Worm (Caenorhabditis elegans) whole organism, L1 larva: ENCODE data around the gene Y46G5A.22.

Source experiments
- C04F5.9 ChIP-seq: sonication (generic microtip); optimal IDR thresholded peaks from 2 replicates; lab custom pipeline; 2016; ENCODE audit warnings: missing genetic modification characterization, missing compliant biosample characterization
- C34B4.2 ChIP-seq: sonication (generic microtip); optimal IDR thresholded peaks from 2 replicates; lab custom pipeline; 2017; ENCODE audit warnings: mild to moderate bottlenecking, missing genetic modification characterization, missing compliant biosample characterization
- F16B12.6 ChIP-seq: fragments of 150-350 bp; optimal IDR thresholded peaks from 2 replicates; lab custom pipeline; 2014; ENCODE audit warnings: missing biosample characterization, missing genetic modification characterization
- Y116A8C.19 ChIP-seq: sonication (generic microtip); optimal IDR thresholded peaks from 2 replicates; lab custom pipeline; 2016; ENCODE audit warnings: missing compliant biosample characterization, missing genetic modification characterization, borderline replicate concordance
- aly-2 ChIP-seq: fragments of 150-350 bp; optimal IDR thresholded peaks from 2 replicates; lab custom pipeline; 2014; ENCODE audit warnings: missing biosample characterization, missing genetic modification characterization
- ceh-8 ChIP-seq: fragments of 200-800 bp; sonication (Bioruptor generic); optimal IDR thresholded peaks from 2 replicates; lab custom pipeline; 2018; ENCODE audit warnings: mild to moderate bottlenecking, missing genetic modification characterization, moderate library complexity, missing compliant biosample characterization
- ceh-88 ChIP-seq: fragments of 200-800 bp; sonication (Bioruptor generic); IDR thresholded peaks from 2 replicates; pipeline ENCODE4 v1.3.6; 2022; ENCODE audit warnings: missing genetic modification characterization, missing compliant biosample characterization
- ceh-90 ChIP-seq: sonication (generic microtip); optimal IDR thresholded peaks from 2 replicates; lab custom pipeline; 2016; ENCODE audit warnings: missing genetic modification characterization, missing compliant biosample characterization
- dpl-1 ChIP-seq, 3 experiments: fragments of 150-350 bp in 2 of 3; sonication (generic microtip) in 1 of 3; optimal IDR thresholded peaks; 2 replicates each; lab custom pipeline; 2014 to 2017; ENCODE audit warnings: missing biosample characterization in 3 of 3, missing genetic modification characterization in 3 of 3, missing genetic modification reagents in 3 of 3
- dsc-1 ChIP-seq: sonication (generic microtip); optimal IDR thresholded peaks from 2 replicates; lab custom pipeline; 2016; ENCODE audit warnings: mild to moderate bottlenecking, missing genetic modification characterization, missing compliant biosample characterization
- elt-2 ChIP-seq: sonication (generic microtip); optimal IDR thresholded peaks from 2 replicates; lab custom pipeline; 2016; ENCODE audit warnings: missing genetic modification characterization, mild to moderate bottlenecking, inconsistent platforms, missing compliant biosample characterization, missing genetic modification reagents
- ets-5 ChIP-seq: fragments of 200-800 bp; sonication (Bioruptor generic); IDR thresholded peaks from 2 replicates; pipeline ENCODE4 v1.3.6; 2022; ENCODE audit warnings: missing genetic modification characterization, missing compliant biosample characterization
- fkh-4 ChIP-seq: sonication (generic microtip); optimal IDR thresholded peaks from 2 replicates; lab custom pipeline; 2016; ENCODE audit warnings: missing compliant biosample characterization, missing genetic modification characterization, borderline replicate concordance
- hlh-17 ChIP-seq: fragments of 200-800 bp; sonication (Bioruptor generic); optimal IDR thresholded peaks from 2 replicates; lab custom pipeline; 2018; ENCODE audit warnings: missing genetic modification characterization, mild to moderate bottlenecking, missing compliant biosample characterization, moderate library complexity, borderline replicate concordance
- hlh-4 ChIP-seq: sonication (generic microtip); optimal IDR thresholded peaks from 2 replicates; lab custom pipeline; 2016; ENCODE audit warnings: mild to moderate bottlenecking, missing genetic modification characterization, missing compliant biosample characterization
- hpl-2 ChIP-seq: fragments of 150-350 bp; optimal IDR thresholded peaks from 2 replicates; lab custom pipeline; 2014; ENCODE audit warnings: missing biosample characterization, missing genetic modification reagents, missing genetic modification characterization
- isw-1 ChIP-seq: fragments of 200-800 bp; sonication (Bioruptor generic); IDR thresholded peaks from 2 replicates; pipeline ENCODE4 v1.3.6; 2022; ENCODE audit warnings: missing genetic modification characterization, missing compliant biosample characterization
- lin-14 ChIP-seq: fragments of 200-800 bp; sonication (Bioruptor generic); optimal IDR thresholded peaks from 2 replicates; lab custom pipeline; 2018; ENCODE audit warnings: mild to moderate bottlenecking, missing genetic modification characterization, moderate library complexity, missing compliant biosample characterization
- lin-35 ChIP-seq, 2 experiments: fragments of 150-350 bp; optimal IDR thresholded peaks; 2 replicates each; lab custom pipeline; 2014; ENCODE audit warnings: missing biosample characterization in 2 of 2, missing genetic modification characterization in 2 of 2, missing genetic modification reagents in 2 of 2
- lin-39 ChIP-seq: fragments of 150-350 bp; optimal IDR thresholded peaks from 2 replicates; lab custom pipeline; 2014; ENCODE audit warnings: missing biosample characterization, missing genetic modification reagents, missing genetic modification characterization
- mdl-1 ChIP-seq, 2 experiments: fragments of 150-350 bp; optimal IDR thresholded peaks; 2 replicates each; lab custom pipeline; 2014 to 2017; ENCODE audit warnings: missing biosample characterization in 2 of 2, missing genetic modification characterization in 2 of 2, inconsistent platforms in 1 of 2
- mep-1 ChIP-seq: fragments of 150-350 bp; optimal IDR thresholded peaks from 2 replicates; lab custom pipeline; 2014; ENCODE audit warnings: missing biosample characterization, missing genetic modification characterization
- nhr-11 ChIP-seq: fragments of 150-350 bp; optimal IDR thresholded peaks from 2 replicates; lab custom pipeline; 2014; ENCODE audit warnings: missing biosample characterization, missing genetic modification characterization
- nhr-12 ChIP-seq: sonication (generic microtip); optimal IDR thresholded peaks from 2 replicates; lab custom pipeline; 2017; ENCODE audit warnings: missing biosample characterization, missing genetic modification characterization
- nhr-20 ChIP-seq: sonication (generic microtip); optimal IDR thresholded peaks from 2 replicates; lab custom pipeline; 2016; ENCODE audit warnings: mild to moderate bottlenecking, missing genetic modification characterization, missing compliant biosample characterization
- nhr-237 ChIP-seq: fragments of 150-350 bp; optimal IDR thresholded peaks from 2 replicates; lab custom pipeline; 2014; ENCODE audit warnings: missing biosample characterization, missing genetic modification characterization
- nhr-47 ChIP-seq: sonication (generic microtip); optimal IDR thresholded peaks from 2 replicates; lab custom pipeline; 2016; ENCODE audit warnings: mild to moderate bottlenecking, missing genetic modification characterization, moderate library complexity, missing compliant biosample characterization
- nhr-76 ChIP-seq: sonication (generic microtip); optimal IDR thresholded peaks from 2 replicates; lab custom pipeline; 2017; ENCODE audit warnings: missing biosample characterization, missing genetic modification characterization
- pag-3 ChIP-seq: sonication (generic microtip); optimal IDR thresholded peaks from 2 replicates; lab custom pipeline; 2017; ENCODE audit warnings: missing genetic modification characterization, mild to moderate bottlenecking, missing compliant biosample characterization, antibody characterized with exemption, borderline replicate concordance; ENCODE audit not compliant: insufficient read depth
- pqm-1 ChIP-seq: sonication (generic microtip); optimal IDR thresholded peaks from 3 replicates; lab custom pipeline; 2017; ENCODE audit warnings: missing biosample characterization, missing genetic modification characterization
- skn-1 ChIP-seq: fragments of 150-350 bp; optimal IDR thresholded peaks from 2 replicates; lab custom pipeline; 2014; ENCODE audit warnings: missing biosample characterization, missing genetic modification characterization
- snpc-4 ChIP-seq: fragments of 150-350 bp; optimal IDR thresholded peaks from 2 replicates; lab custom pipeline; 2014; ENCODE audit warnings: missing biosample characterization, missing genetic modification characterization
- sox-4 ChIP-seq: sonication (generic microtip); optimal IDR thresholded peaks from 2 replicates; lab custom pipeline; 2016; ENCODE audit warnings: missing genetic modification characterization, missing compliant biosample characterization
- sptf-1 ChIP-seq: fragments of 150-350 bp; optimal IDR thresholded peaks from 2 replicates; lab custom pipeline; 2014; ENCODE audit warnings: missing biosample characterization, missing genetic modification characterization
- sup-37 ChIP-seq: fragments of 200-800 bp; sonication (Bioruptor generic); optimal IDR thresholded peaks from 2 replicates; lab custom pipeline; 2018; ENCODE audit warnings: mild to moderate bottlenecking, missing genetic modification characterization, missing compliant biosample characterization
- tbx-2 ChIP-seq: sonication (generic microtip); optimal IDR thresholded peaks from 2 replicates; lab custom pipeline; 2016; ENCODE audit warnings: missing genetic modification characterization, missing compliant biosample characterization
- tlp-1 ChIP-seq: fragments of 150-350 bp; optimal IDR thresholded peaks from 2 replicates; lab custom pipeline; 2014; ENCODE audit warnings: missing biosample characterization, missing genetic modification characterization
- unc-130 ChIP-seq: fragments of 150-350 bp; optimal IDR thresholded peaks from 2 replicates; lab custom pipeline; 2017; ENCODE audit warnings: missing biosample characterization, missing genetic modification characterization, inconsistent platforms
- unc-30 ChIP-seq: sonication (generic microtip); optimal IDR thresholded peaks from 2 replicates; lab custom pipeline; 2017; ENCODE audit warnings: missing biosample characterization, missing genetic modification characterization
- unc-98 ChIP-seq: fragments of 200-800 bp; sonication (Bioruptor generic); IDR thresholded peaks from 2 replicates; pipeline ENCODE4 v1.3.6; 2022; ENCODE audit warnings: missing genetic modification characterization, missing compliant biosample characterization
- vab-15 ChIP-seq: sonication (generic microtip); optimal IDR thresholded peaks from 2 replicates; lab custom pipeline; 2017; ENCODE audit warnings: missing genotype, mild to moderate bottlenecking, missing genetic modification characterization, missing compliant biosample characterization
- xbp-1 ChIP-seq: sonication (generic microtip); optimal IDR thresholded peaks from 2 replicates; lab custom pipeline; 2016; ENCODE audit warnings: missing genetic modification characterization, missing compliant biosample characterization
- zag-1 ChIP-seq: fragments of 150-350 bp; optimal IDR thresholded peaks from 2 replicates; lab custom pipeline; 2014; ENCODE audit warnings: missing biosample characterization, missing genetic modification characterization
- zip-4 ChIP-seq: fragments of 200-800 bp; sonication (Bioruptor generic); optimal IDR thresholded peaks from 2 replicates; lab custom pipeline; 2018; ENCODE audit warnings: mild to moderate bottlenecking, missing genetic modification characterization, moderate library complexity, missing compliant biosample characterization
- ztf-11 ChIP-seq, 2 experiments: sonication (generic microtip); optimal IDR thresholded peaks; 2 replicates each; lab custom pipeline; 2016 to 2017; ENCODE audit warnings: missing genetic modification characterization in 2 of 2, missing biosample characterization in 1 of 2, missing compliant biosample characterization in 1 of 2

The Y46G5A.22 gene

DNA sequence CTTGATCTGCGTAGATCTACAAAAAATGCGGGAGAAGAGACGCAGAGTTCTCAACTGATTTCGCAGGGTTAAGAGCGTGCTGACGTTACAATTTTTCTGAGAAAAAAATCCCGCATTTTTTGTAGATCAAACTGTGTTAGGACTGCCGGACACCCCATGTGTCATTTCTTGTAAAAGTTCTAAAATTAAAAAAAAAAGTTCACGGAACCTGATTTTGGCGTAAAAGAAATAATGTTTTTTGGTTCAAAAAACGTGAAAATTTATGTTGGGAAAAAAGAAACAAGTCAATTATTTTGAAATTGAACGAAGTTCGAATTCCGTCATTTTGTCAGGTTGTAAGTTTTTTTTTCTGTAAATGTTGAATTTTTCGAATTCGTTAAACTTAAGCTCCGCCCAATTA, 42.0 kb downstream of the Y46G5A.22 start, which contains the start of gene Y46G5A.34:
Gene Y46G5A.34, plus strand, starts transcription at position 301 of the 400 bp plus-strand sequence.
- TF ChIP-seq unc-98 (GFP tag; lab: Robert Waterston, UW) (no peak), tlp-1 (tag; lab: Kevin White, UChicago) (no peak)

DNA sequence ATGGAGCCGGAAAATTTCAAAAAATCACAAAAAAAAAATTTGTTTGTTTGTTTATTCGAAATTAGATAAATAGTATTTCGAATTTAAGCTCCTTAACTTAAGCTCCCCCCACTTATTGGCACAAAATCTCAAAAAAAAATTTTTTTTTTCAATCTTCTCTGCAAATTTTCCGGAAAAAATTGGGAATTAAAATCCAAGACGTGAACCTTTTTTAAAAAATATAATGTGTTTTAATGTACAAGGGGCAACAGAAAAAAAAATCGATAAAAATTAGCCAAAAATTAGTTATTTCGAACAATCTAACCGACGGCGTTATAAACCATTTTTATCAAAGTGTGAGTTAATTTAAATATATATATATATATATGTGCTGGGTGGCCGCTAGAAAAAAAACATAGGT, 44.0 kb downstream of the Y46G5A.22 start, which contains the start of gene Y46G5A.14:
Gene Y46G5A.14, plus strand, starts transcription at position 301 of the 400 bp plus-strand sequence.
- TF ChIP-seq lin-14 (GFP tag; lab: Kevin White, UChicago), result no peak
- TF ChIP-seq unc-98 (GFP tag; lab: Robert Waterston, UW), result no peak
- TF ChIP-seq lin-35 (GFP tag; optimal IDR thresholded peaks at IDR 0.05; lab: Kevin White, UChicago), result no peak
- no peak for TF ChIP-seq nhr-237 (tag; lab: Kevin White, UChicago)
- no peak for TF ChIP-seq mep-1 (tag; lab: Kevin White, UChicago)
- no peak for TF ChIP-seq ceh-88
- no peak for TF ChIP-seq snpc-4 (tag; lab: Kevin White, UChicago)
- TF ChIP-seq C34B4.2 (tag; lab: Kevin White, UChicago), result no peak
- no peak for TF ChIP-seq dpl-1 (GFP tag; optimal IDR thresholded peaks at IDR 0.05; lab: Kevin White, UChicago)
- TF ChIP-seq unc-30 (tag; lab: Kevin White, UChicago), result no peak
- TF ChIP-seq zip-4 (GFP tag; lab: Kevin White, UChicago), result no peak
- TF ChIP-seq unc-130 (tag; lab: Kevin White, UChicago), result no peak
- TF ChIP-seq pqm-1, result no peak
- TF ChIP-seq nhr-11 (tag; lab: Kevin White, UChicago), result no peak
- TF ChIP-seq sptf-1, result no peak
- TF ChIP-seq tlp-1 (tag; lab: Kevin White, UChicago), result no peak
- no peak for TF ChIP-seq sup-37 (GFP tag; lab: Kevin White, UChicago)
- TF ChIP-seq skn-1 (tag; lab: Kevin White, UChicago), result no peak

DNA sequence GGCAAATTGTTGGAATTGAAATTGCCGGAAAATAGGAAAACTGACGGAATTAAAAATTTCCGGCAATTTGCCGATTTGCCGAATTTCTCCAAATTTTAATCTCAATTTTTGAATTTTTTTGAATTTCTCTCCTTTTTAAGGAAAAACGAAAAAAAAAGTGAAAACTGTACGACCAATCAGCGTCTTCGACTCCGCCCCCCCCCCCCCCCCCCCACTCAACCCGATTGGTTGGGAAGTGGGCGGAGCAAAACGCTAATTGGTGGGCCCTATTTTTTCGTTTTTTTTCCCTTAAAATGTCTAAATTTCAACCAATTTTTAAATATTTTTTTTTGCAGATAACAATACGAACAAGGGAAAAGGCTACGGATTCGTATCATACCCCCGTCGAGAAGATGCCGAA, 48.4 kb downstream of the Y46G5A.22 start:
- TF ChIP-seq nhr-12 (tag; lab: Kevin White, UChicago) (no peak), ceh-8 (peak; percentile 16)

DNA sequence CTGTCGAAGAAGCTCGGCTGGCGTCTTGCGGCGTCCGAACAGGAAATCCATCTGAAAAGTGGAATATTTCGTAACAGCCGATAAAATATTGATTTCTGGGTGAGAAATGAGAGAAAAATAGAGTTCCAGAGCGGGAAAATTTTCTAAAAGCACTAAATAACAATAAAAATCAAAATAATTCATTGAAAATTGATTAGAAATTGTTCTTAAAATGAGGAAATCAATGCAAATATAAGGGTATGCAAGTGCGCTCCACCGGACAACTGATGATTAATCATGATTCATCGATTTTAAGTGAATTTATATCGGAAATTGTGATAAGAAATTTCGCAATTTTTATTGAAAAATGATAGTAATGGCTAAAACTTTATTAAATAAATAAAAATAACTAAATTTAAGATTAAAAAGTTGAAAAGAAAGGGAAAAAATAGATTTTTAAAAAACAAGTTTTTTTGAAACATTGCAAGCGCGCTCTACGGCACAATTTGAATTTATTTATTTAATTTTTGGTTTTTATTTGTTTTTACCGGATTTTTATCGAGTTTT, 50.1 kb downstream of the Y46G5A.22 start, which contains the start of the genes vps-2 and tiar-2:
Gene vps-2, minus strand, starts transcription at position 51 of the 546 bp plus-strand sequence.
Gene tiar-2, plus strand, starts transcription at position 520 of the 546 bp plus-strand sequence.
- TF ChIP-seq C04F5.9 (tag; lab: Kevin White, UChicago), result peak; percentile 24
- TF ChIP-seq ceh-90 (tag; lab: Kevin White, UChicago), result peak; percentile 31
- no peak for TF ChIP-seq tlp-1 (tag; lab: Kevin White, UChicago)
- TF ChIP-seq nhr-76 (tag; lab: Kevin White, UChicago), result no peak
- TF ChIP-seq nhr-47 (tag; lab: Kevin White, UChicago), result peak; percentile 82
- no peak for TF ChIP-seq mdl-1 (tag; optimal IDR thresholded peaks at IDR 0.05; lab: Kevin White, UChicago)
- no peak for TF ChIP-seq aly-2
- TF ChIP-seq snpc-4 (tag; lab: Kevin White, UChicago), result peak; percentile 61
- peak; percentile 60 for TF ChIP-seq nhr-20
- no peak for TF ChIP-seq ztf-11 (tag; optimal IDR thresholded peaks at IDR 0.05; lab: Kevin White, UChicago)
- peak; percentile 78 for TF ChIP-seq xbp-1
- peak; percentile 18 for TF ChIP-seq sox-4 (tag; lab: Kevin White, UChicago)
- no peak for TF ChIP-seq Y116A8C.19 (tag; lab: Kevin White, UChicago)
- TF ChIP-seq vab-15, result no peak
- peak; percentile 58 for TF ChIP-seq tbx-2 (tag; lab: Kevin White, UChicago)
- TF ChIP-seq pag-3 (tag; lab: Kevin White, UChicago), result no peak
- TF ChIP-seq C34B4.2 (tag; lab: Kevin White, UChicago), result no peak
- TF ChIP-seq zag-1 (tag; lab: Kevin White, UChicago), result no peak
- TF ChIP-seq fkh-4, result peak; percentile 51
- TF ChIP-seq lin-39 (tag; lab: Kevin White, UChicago), result peak; percentile 53
- peak; percentile 73 for TF ChIP-seq elt-2
- no peak for TF ChIP-seq F16B12.6
- peak; percentile 93 for TF ChIP-seq lin-14 (GFP tag; lab: Kevin White, UChicago)
- TF ChIP-seq pqm-1, result no peak
- no peak for TF ChIP-seq nhr-237 (tag; lab: Kevin White, UChicago)
- no peak for TF ChIP-seq hlh-4 (tag; lab: Kevin White, UChicago)
- TF ChIP-seq hlh-17 (GFP tag; lab: Kevin White, UChicago), result no peak
- peak; percentile 67 for TF ChIP-seq isw-1 (GFP tag; lab: Robert Waterston, UW)
- TF ChIP-seq sup-37 (GFP tag; lab: Kevin White, UChicago), result no peak
- TF ChIP-seq dsc-1 (tag; lab: Kevin White, UChicago), result peak; percentile 67
- TF ChIP-seq ets-5, result no peak
- TF ChIP-seq hpl-2 (GFP tag; lab: Kevin White, UChicago), result no peak
